Worm (Caenorhabditis elegans) whole organism, young adult: ENCODE data around the gene abt-4.

Experiments
- ama-1 ChIP-seq, 3 experiments: fragments of 150-350 bp in 1 of 3; sonication (generic microtip) in 2 of 3; optimal IDR thresholded peaks; 2 replicates each; lab custom pipeline; 2014 to 2018; ENCODE audit warnings: missing biosample characterization in 2 of 3, missing genetic modification characterization in 2 of 3, missing genetic modification reagents in 2 of 3
- aptf-3 ChIP-seq: fragments of 200-800 bp; sonication (Bioruptor generic); IDR thresholded peaks from 2 replicates; pipeline ENCODE4 v1.3.6; 2022; ENCODE audit warnings: missing genetic modification characterization, missing compliant biosample characterization
- egl-18 ChIP-seq: fragments of 200-800 bp; sonication (Bioruptor generic); IDR thresholded peaks from 2 replicates; pipeline ENCODE4 v1.3.6; 2022; ENCODE audit warnings: missing genetic modification reagents, missing genetic modification characterization, missing compliant biosample characterization
- hsf-1 ChIP-seq: fragments of 200-800 bp; sonication (Bioruptor generic); IDR thresholded peaks from 2 replicates; pipeline ENCODE4 v1.3.6; 2022; ENCODE audit warnings: missing genetic modification reagents, missing genetic modification characterization, missing compliant biosample characterization
- let-526 ChIP-seq: fragments of 200-800 bp; sonication (Bioruptor generic); IDR thresholded peaks from 2 replicates; pipeline ENCODE4 v1.3.6; 2022; ENCODE audit warnings: missing genetic modification reagents, missing genetic modification characterization, missing compliant biosample characterization
- lin-35 ChIP-seq, 3 experiments: fragments of 150-350 bp in 2 of 3; sonication (generic microtip) in 1 of 3; optimal IDR thresholded peaks; 2 replicates each; lab custom pipeline; 2014 to 2018; ENCODE audit warnings: missing biosample characterization in 3 of 3, missing genetic modification characterization in 3 of 3, missing genetic modification reagents in 3 of 3
- rcor-1 ChIP-seq: fragments of 200-800 bp; sonication (Bioruptor generic); IDR thresholded peaks from 2 replicates; pipeline ENCODE4 v1.3.6; 2022; ENCODE audit warnings: missing genetic modification reagents, missing genetic modification characterization, missing compliant biosample characterization
- unc-62 ChIP-seq: fragments of 150-350 bp; optimal IDR thresholded peaks from 2 replicates; lab custom pipeline; 2014; ENCODE audit warnings: missing biosample characterization, missing genetic modification reagents, missing genetic modification characterization
- xnd-1 ChIP-seq: sonication (generic microtip); optimal IDR thresholded peaks from 2 replicates; lab custom pipeline; 2016; ENCODE audit warnings: missing genotype, missing genetic modification reagents, missing genetic modification characterization, missing compliant biosample characterization

DNA sequence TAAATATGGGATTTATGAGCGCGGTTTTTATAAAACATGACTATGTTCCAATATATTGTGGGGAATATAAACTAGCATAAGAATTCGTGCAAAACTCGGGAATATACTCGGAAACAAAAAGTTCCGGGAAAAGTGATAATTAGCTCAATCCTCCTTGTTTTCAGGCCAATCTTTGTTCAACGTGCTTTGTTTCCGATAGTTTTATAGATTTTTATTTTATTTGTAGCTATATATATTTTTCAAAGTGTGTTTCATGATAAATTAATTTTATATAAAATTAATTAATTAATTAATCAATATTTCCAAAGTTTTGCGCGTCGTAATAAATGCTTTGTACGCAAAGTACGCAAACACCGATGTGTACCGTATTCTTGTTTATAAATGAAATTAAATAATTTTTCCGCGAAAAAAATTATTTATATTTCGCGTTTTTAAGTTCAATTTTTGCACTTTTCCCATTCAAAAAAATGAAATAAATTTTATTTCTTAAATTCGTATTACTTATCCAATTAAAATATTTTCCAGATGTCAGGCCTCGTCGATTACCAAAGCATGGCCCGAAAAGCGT lies 33.0 kb downstream of the abt-4 start, which contains the start of gene F33E11.2:
- TF ChIP-seq unc-62 (GFP tag; lab: Kevin White, UChicago) (no peak), ama-1 (optimal IDR thresholded peaks at IDR 0.05; lab: Kevin White, UChicago) (no peak), ama-1 (GFP tag; optimal IDR thresholded peaks at IDR 0.05; lab: Kevin White, UChicago) (no peak), aptf-3 (no peak), lin-35 (GFP tag; optimal IDR thresholded peaks at IDR 0.05; lab: Kevin White, UChicago) (no peak), xnd-1 (tag; lab: Kevin White, UChicago) (peak; percentile 52), let-526 (GFP tag; lab: Robert Waterston, UW) (no peak), egl-18 (GFP tag; lab: Robert Waterston, UW) (no peak), hsf-1 (GFP tag; lab: Robert Waterston, UW) (no peak), rcor-1 (no peak)
